Worm (Caenorhabditis elegans): Measurements from ENCODE around the gene end-1.

The end-1 gene

ce11 chrV:13963279-13963976 is 21.5 kb upstream of the end-1 start, which contains the start of gene sao-1:
Gene sao-1, plus strand, starts transcription at chrV:13963926.
- TF ChIP-seq nhr-77 (tag; optimal IDR thresholded peaks at IDR 0.05) (no peak), lin-15B (tag; optimal IDR thresholded peaks at IDR 0.05) (no peak), elt-2 (tag; optimal IDR thresholded peaks at IDR 0.05) (no peak), jun-1 (tag; optimal IDR thresholded peaks at IDR 0.05) (no peak), egl-5 (tag; optimal IDR thresholded peaks at IDR 0.05) (no peak), lin-39 (tag; optimal IDR thresholded peaks at IDR 0.05) (no peak), elt-1 (tag; optimal IDR thresholded peaks at IDR 0.05) (peak; percentile 67), hmg-11 (tag; optimal IDR thresholded peaks at IDR 0.05) (no peak), nhr-25 (tag; optimal IDR thresholded peaks at IDR 0.05) (peak; percentile 75), nhr-11 (tag; optimal IDR thresholded peaks at IDR 0.05) (no peak), nhr-43 (tag; optimal IDR thresholded peaks at IDR 0.05; ENCODE audit: poor library complexity, severe bottlenecking) (no peak), R02D3.7 (tag; optimal IDR thresholded peaks at IDR 0.05) (no peak), daf-12 (tag; optimal IDR thresholded peaks at IDR 0.05) (no peak)

- TF ChIP-seq elt-3 (tag; optimal IDR thresholded peaks at IDR 0.05) (no peak), ceh-28 (tag; optimal IDR thresholded peaks at IDR 0.05) (no peak), ZK546.5 (tag; optimal IDR thresholded peaks at IDR 0.05) (no peak), unc-39 (tag; optimal IDR thresholded peaks at IDR 0.05) (no peak), tbx-2 (tag; optimal IDR thresholded peaks at IDR 0.05) (no peak), R02D3.7 (tag; optimal IDR thresholded peaks at IDR 0.05) (no peak), fkh-10 (GFP tag; optimal IDR thresholded peaks at IDR 0.05) (no peak), elt-1 (tag; optimal IDR thresholded peaks at IDR 0.05) (no peak), nhr-25 (tag; optimal IDR thresholded peaks at IDR 0.05) (no peak), unc-62 (GFP tag; optimal IDR thresholded peaks at IDR 0.05) (no peak), ceh-9 (tag; optimal IDR thresholded peaks at IDR 0.05) (no peak), nhr-67 (tag; optimal IDR thresholded peaks at IDR 0.05) (no peak), ceh-16 (tag; optimal IDR thresholded peaks at IDR 0.05) (no peak), ztf-11 (tag; optimal IDR thresholded peaks at IDR 0.05) (no peak)
These were observed 4.1 kb upstream of the end-1 start, which contains the start of gene eol-1 for ce11 chrV:13980807-13981206. Gene eol-1, minus strand, starts transcription at chrV:13980907.

- TF ChIP-seq nhr-25 (tag; optimal IDR thresholded peaks at IDR 0.05): no peak
- no peak for TF ChIP-seq R02D3.7 (tag; optimal IDR thresholded peaks at IDR 0.05)
These were observed 3.3 kb upstream of the end-1 start for ce11 chrV:13981677-13982076.

- TF ChIP-seq nfya-1 (tag; optimal IDR thresholded peaks at IDR 0.05; ENCODE audit: insufficient read depth) (peak; percentile 37), eor-1 (tag; optimal IDR thresholded peaks at IDR 0.05) (no peak), ceh-9 (tag; optimal IDR thresholded peaks at IDR 0.05) (no peak), lsy-12 (tag; optimal IDR thresholded peaks at IDR 0.05) (peak; percentile 45), pqm-1 (tag; optimal IDR thresholded peaks at IDR 0.05) (peak; percentile 47), nhr-76 (tag; optimal IDR thresholded peaks at IDR 0.05) (no peak), elt-1 (tag; optimal IDR thresholded peaks at IDR 0.05) (no peak), nhr-23 (tag; optimal IDR thresholded peaks at IDR 0.05) (no peak), ceh-16 (tag; optimal IDR thresholded peaks at IDR 0.05) (no peak), jun-1 (tag; optimal IDR thresholded peaks at IDR 0.05) (peak; percentile 30), pha-4 (tag; optimal IDR thresholded peaks at IDR 0.05) (peak; percentile 41), elt-2 (tag; optimal IDR thresholded peaks at IDR 0.05) (peak; percentile 96)
These were observed 1.9 kb downstream of the end-1 start for ce11 chrV:13986823-13987222.

- TF ChIP-seq ceh-16 (tag; optimal IDR thresholded peaks at IDR 0.05): no peak
- TF ChIP-seq lin-15B (tag; optimal IDR thresholded peaks at IDR 0.05): no peak
- TF ChIP-seq lin-39 (tag; optimal IDR thresholded peaks at IDR 0.05): no peak
- TF ChIP-seq fos-1 (tag; optimal IDR thresholded peaks at IDR 0.05): no peak
These were observed 7.6 kb downstream of the end-1 start, which contains the start of gene droe-4 for ce11 chrV:13992485-13992884. Gene droe-4, plus strand, starts transcription at chrV:13992656.

Data from whole organism, L3 larva.